Worm (Caenorhabditis elegans): ENCODE measurements around the gene egl-19.

The egl-19 gene

ce11 chrIV:7400502-7401118, 4.8 kb upstream of the egl-19 start:
- TF ChIP-seq dao-5 (tag; optimal IDR thresholded peaks at IDR 0.05): no peak
- TF ChIP-seq him-1 (tag; optimal IDR thresholded peaks at IDR 0.05): peak; percentile 53
- TF ChIP-seq W03F9.2 (tag; optimal IDR thresholded peaks at IDR 0.05): no peak

ce11 chrIV:7402077-7402476, 3.3 kb upstream of the egl-19 start:
- TF ChIP-seq W03F9.2 (tag; optimal IDR thresholded peaks at IDR 0.05): no peak
- TF ChIP-seq him-1 (tag; optimal IDR thresholded peaks at IDR 0.05): peak; percentile 83
- no peak for TF ChIP-seq dao-5 (tag; optimal IDR thresholded peaks at IDR 0.05)

ce11 chrIV:7403422-7403821, 2.0 kb upstream of the egl-19 start:
- TF ChIP-seq dao-5 (tag; optimal IDR thresholded peaks at IDR 0.05) (no peak), him-1 (tag; optimal IDR thresholded peaks at IDR 0.05) (no peak), W03F9.2 (tag; optimal IDR thresholded peaks at IDR 0.05) (no peak)

- TF ChIP-seq dao-5 (tag; optimal IDR thresholded peaks at IDR 0.05) (no peak), W03F9.2 (tag; optimal IDR thresholded peaks at IDR 0.05) (no peak), him-1 (tag; optimal IDR thresholded peaks at IDR 0.05) (no peak)
Measured at ce11 chrIV:7406690-7407089, 1.3 kb downstream of the egl-19 start.

- TF ChIP-seq W03F9.2 (tag; optimal IDR thresholded peaks at IDR 0.05) (no peak), him-1 (tag; optimal IDR thresholded peaks at IDR 0.05) (no peak), dao-5 (tag; optimal IDR thresholded peaks at IDR 0.05) (no peak)
Measured at ce11 chrIV:7407301-7407700, 1.9 kb downstream of the egl-19 start.

- TF ChIP-seq him-1 (tag; optimal IDR thresholded peaks at IDR 0.05) (no peak), dao-5 (tag; optimal IDR thresholded peaks at IDR 0.05) (no peak), W03F9.2 (tag; optimal IDR thresholded peaks at IDR 0.05) (no peak)
Measured at ce11 chrIV:7413573-7413972, 8.2 kb downstream of the egl-19 start.

ce11 chrIV:7414163-7414562, 8.8 kb downstream of the egl-19 start:
- TF ChIP-seq dao-5 (tag; optimal IDR thresholded peaks at IDR 0.05) (no peak), him-1 (tag; optimal IDR thresholded peaks at IDR 0.05) (no peak), W03F9.2 (tag; optimal IDR thresholded peaks at IDR 0.05) (no peak)

- TF ChIP-seq dao-5 (tag; optimal IDR thresholded peaks at IDR 0.05) (no peak), him-1 (tag; optimal IDR thresholded peaks at IDR 0.05) (no peak), W03F9.2 (tag; optimal IDR thresholded peaks at IDR 0.05) (no peak)
Measured at ce11 chrIV:7418818-7419217, 13.4 kb downstream of the egl-19 start, which contains the start of gene B0496.6. Gene B0496.6 (plus strand): TSS chrIV:7419118.

ce11 chrIV:7420913-7421312, 15.5 kb downstream of the egl-19 start, which contains the start of gene srtx-1:
Gene srtx-1 (plus strand): TSS chrIV:7421213.
- TF ChIP-seq dao-5 (tag; optimal IDR thresholded peaks at IDR 0.05): no peak
- TF ChIP-seq W03F9.2 (tag; optimal IDR thresholded peaks at IDR 0.05): no peak
- no peak for TF ChIP-seq him-1 (tag; optimal IDR thresholded peaks at IDR 0.05)

- TF ChIP-seq him-1 (tag; optimal IDR thresholded peaks at IDR 0.05): no peak
Measured at ce11 chrIV:7424198-7424597, 18.8 kb downstream of the egl-19 start, which contains the start of gene unc-82. Gene unc-82 (plus strand): TSS chrIV:7424498.

ce11 chrIV:7426055-7426454, 20.7 kb downstream of the egl-19 start:
- TF ChIP-seq dao-5 (tag; optimal IDR thresholded peaks at IDR 0.05) (no peak), him-1 (tag; optimal IDR thresholded peaks at IDR 0.05) (no peak), W03F9.2 (tag; optimal IDR thresholded peaks at IDR 0.05) (no peak)

- no peak for TF ChIP-seq him-1 (tag; optimal IDR thresholded peaks at IDR 0.05)
- no peak for TF ChIP-seq dao-5 (tag; optimal IDR thresholded peaks at IDR 0.05)
- TF ChIP-seq W03F9.2 (tag; optimal IDR thresholded peaks at IDR 0.05): no peak
Measured at ce11 chrIV:7428347-7428746, 23.0 kb downstream of the egl-19 start.

- TF ChIP-seq W03F9.2 (tag; optimal IDR thresholded peaks at IDR 0.05): no peak
- no peak for TF ChIP-seq dao-5 (tag; optimal IDR thresholded peaks at IDR 0.05)
- no peak for TF ChIP-seq him-1 (tag; optimal IDR thresholded peaks at IDR 0.05)
Measured at ce11 chrIV:7428998-7429397, 23.6 kb downstream of the egl-19 start.

- no peak for TF ChIP-seq dao-5 (tag; optimal IDR thresholded peaks at IDR 0.05)
Measured at ce11 chrIV:7433858-7434257, 28.5 kb downstream of the egl-19 start, which contains the start of gene B0496.11. Gene B0496.11 (minus strand): TSS chrIV:7433958.

- TF ChIP-seq dao-5 (tag; optimal IDR thresholded peaks at IDR 0.05) (no peak), him-1 (tag; optimal IDR thresholded peaks at IDR 0.05) (no peak), W03F9.2 (tag; optimal IDR thresholded peaks at IDR 0.05) (no peak)
Measured at ce11 chrIV:7439377-7439776, 34.0 kb downstream of the egl-19 start.

Data from whole organism, L4/young adult.